Fruit fly (Drosophila melanogaster) whole organism, pupa: Measurements from ENCODE around the gene Cipc.

ENCODE experiments used
- CG10348 ChIP-seq: fragments of 200-800 bp; sonication (Bioruptor generic); IDR thresholded peaks from 2 replicates; pipeline ENCODE4 v1.3.6; 2022; ENCODE audit warnings: missing biosample characterization, missing genetic modification characterization
- CG12605 ChIP-seq: fragments of 200-800 bp; sonication (Bioruptor generic); IDR thresholded peaks from 2 replicates; pipeline ENCODE4 v1.3.6; 2022; ENCODE audit warnings: missing biosample characterization, missing genetic modification characterization
- CG13204 ChIP-seq: fragments of 200-800 bp; sonication (Bioruptor generic); optimal IDR thresholded peaks from 2 replicates; lab custom pipeline; 2018; ENCODE audit warnings: missing biosample characterization, mild to moderate bottlenecking, missing genetic modification characterization, moderate library complexity
- CG14655 ChIP-seq: fragments of 200-800 bp; sonication (Bioruptor generic); optimal IDR thresholded peaks from 3 replicates; lab custom pipeline; 2017; ENCODE audit warnings: mild to moderate bottlenecking, missing biosample characterization, missing genetic modification reagents, missing genetic modification characterization
- CG15710 ChIP-seq: fragments of 200-800 bp; sonication (Bioruptor generic); optimal IDR thresholded peaks from 2 replicates; lab custom pipeline; 2018; ENCODE audit warnings: missing biosample characterization, mild to moderate bottlenecking, missing genetic modification characterization, moderate library complexity
- CG17806 ChIP-seq: fragments of 200-800 bp; sonication (Bioruptor generic); optimal IDR thresholded peaks from 2 replicates; lab custom pipeline; 2018; ENCODE audit warnings: missing biosample characterization, mild to moderate bottlenecking, missing genetic modification characterization, moderate library complexity
- CG32121 ChIP-seq: fragments of 200-800 bp; sonication (Bioruptor generic); IDR thresholded peaks from 2 replicates; pipeline ENCODE4 v1.3.6; 2022; ENCODE audit warnings: missing biosample characterization, missing genetic modification characterization
- CG34367 ChIP-seq: fragments of 200-800 bp; sonication (Bioruptor generic); optimal IDR thresholded peaks from 2 replicates; lab custom pipeline; 2018; ENCODE audit warnings: missing biosample characterization, mild to moderate bottlenecking, missing genetic modification characterization
- CG4496 ChIP-seq: fragments of 200-800 bp; sonication (Bioruptor generic); IDR thresholded peaks from 3 replicates; pipeline ENCODE4 v1.3.6; 2022; ENCODE audit warnings: missing biosample characterization, missing genetic modification characterization
- CG8159 ChIP-seq: fragments of 200-800 bp; sonication (Bioruptor generic); optimal IDR thresholded peaks from 3 replicates; lab custom pipeline; 2018; ENCODE audit warnings: missing biosample characterization, mild to moderate bottlenecking, missing genetic modification characterization, moderate library complexity
- CG8301 ChIP-seq: fragments of 200-800 bp; sonication (Bioruptor generic); optimal IDR thresholded peaks from 2 replicates; lab custom pipeline; 2018; ENCODE audit warnings: missing biosample characterization, mild to moderate bottlenecking, missing genetic modification characterization
- CG9948 ChIP-seq: fragments of 200-800 bp; sonication (Bioruptor generic); optimal IDR thresholded peaks from 2 replicates; lab custom pipeline; 2018; ENCODE audit warnings: missing biosample characterization, mild to moderate bottlenecking, missing genetic modification characterization, moderate library complexity
- D1 ChIP-seq: fragments of 200-800 bp; sonication (Bioruptor generic); optimal IDR thresholded peaks from 2 replicates; lab custom pipeline; 2018; ENCODE audit warnings: missing biosample characterization, mild to moderate bottlenecking, missing genetic modification characterization, moderate library complexity
- EcR ChIP-seq: fragments of 200-800 bp; sonication (Bioruptor generic); optimal IDR thresholded peaks from 3 replicates; lab custom pipeline; 2019; ENCODE audit warnings: missing biosample characterization, missing genetic modification characterization, mild to moderate bottlenecking, moderate library complexity, missing genetic modification reagents
- Ets98B ChIP-seq: fragments of 200-800 bp; sonication (Bioruptor generic); IDR thresholded peaks from 2 replicates; pipeline ENCODE4 v1.3.6; 2022; ENCODE audit warnings: missing biosample characterization, missing genetic modification characterization
- Pif1A ChIP-seq: fragments of 200-800 bp; sonication (Bioruptor generic); optimal IDR thresholded peaks from 3 replicates; lab custom pipeline; 2016; ENCODE audit warnings: missing biosample characterization, missing genetic modification characterization
- Pif1B ChIP-seq: fragments of 200-800 bp; sonication (Bioruptor generic); optimal IDR thresholded peaks from 3 replicates; lab custom pipeline; 2016; ENCODE audit warnings: missing biosample characterization, missing genetic modification characterization
- Snoo ChIP-seq: fragments of 200-800 bp; sonication (Bioruptor generic); optimal IDR thresholded peaks from 3 replicates; lab custom pipeline; 2017; ENCODE audit warnings: missing biosample characterization, mild to moderate bottlenecking, missing genetic modification characterization, inconsistent platforms
- fd96Ca ChIP-seq: fragments of 200-800 bp; sonication (Bioruptor generic); IDR thresholded peaks from 3 replicates; pipeline ENCODE4 v1.3.6; 2022; ENCODE audit warnings: missing biosample characterization, missing genetic modification characterization
- gl ChIP-seq: fragments of 200-800 bp; sonication (Bioruptor generic); optimal IDR thresholded peaks from 2 replicates; lab custom pipeline; 2018; ENCODE audit warnings: missing biosample characterization, mild to moderate bottlenecking, missing genetic modification characterization
- rn ChIP-seq: fragments of 200-800 bp; sonication (Bioruptor generic); IDR thresholded peaks from 2 replicates; pipeline ENCODE4 v1.3.6; 2022; ENCODE audit warnings: missing biosample characterization, missing genetic modification characterization

Cipc gene

DNA sequence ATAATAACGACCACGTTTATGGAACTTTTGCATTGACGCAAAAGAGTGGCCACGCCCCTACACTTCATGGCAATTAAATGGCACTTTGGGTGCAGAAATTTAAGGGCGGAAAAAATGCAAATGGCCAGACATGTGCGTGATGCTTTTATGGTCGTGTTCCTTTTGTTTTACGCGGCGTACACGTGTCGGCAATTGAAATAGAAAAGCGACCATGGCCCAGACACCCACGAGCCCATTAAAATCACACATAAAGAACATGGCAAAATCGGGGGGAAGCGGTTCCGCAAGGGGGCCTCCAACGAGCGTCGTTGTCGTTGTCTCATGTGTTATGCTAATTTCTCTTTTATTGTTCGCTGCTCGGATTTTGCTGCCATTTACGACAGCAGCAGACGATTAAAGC is 1.3 kb upstream of the Cipc start:
- no peak for TF ChIP-seq rn (GFP tag; lab: Robert Waterston, UW)
- no peak for TF ChIP-seq CG8301
- no peak for TF ChIP-seq CG4496

DNA sequence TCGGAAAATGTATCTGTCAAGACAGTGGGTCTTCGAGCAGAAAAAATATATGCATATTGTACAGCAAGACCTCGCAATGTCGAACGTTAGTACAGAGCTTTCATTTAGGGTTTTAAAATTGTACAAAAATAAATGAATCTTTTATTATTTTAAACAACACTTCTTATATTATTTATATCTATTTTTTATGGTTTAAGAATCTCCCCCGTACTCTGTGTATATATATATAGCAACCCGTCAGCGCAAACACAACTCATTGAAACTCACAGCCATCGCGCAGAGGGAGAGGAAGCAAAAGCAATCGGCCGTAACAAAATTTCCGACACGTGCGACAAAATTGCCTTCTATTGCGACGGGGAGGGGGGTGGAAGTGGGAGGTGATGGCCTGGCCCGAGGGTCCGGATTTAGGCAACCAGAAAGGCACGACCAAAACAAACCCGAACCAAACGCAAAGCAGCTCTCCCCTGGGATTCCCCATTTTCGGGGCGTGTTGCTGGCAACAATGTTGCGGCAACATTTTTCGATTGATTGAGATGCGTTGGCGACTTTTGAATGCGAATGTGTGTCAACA is 659 bp upstream of the Cipc start:
- no peak for TF ChIP-seq CG9948
- TF ChIP-seq CG15710 (tag; lab: Kevin White, UChicago): no peak
- peak; percentile 16 for TF ChIP-seq Pif1B (GFP tag; lab: Kevin White, UChicago)
- no peak for TF ChIP-seq Snoo (tag; lab: Kevin White, UChicago)
- peak; percentile 30; the same call in 1 of the 2 replicates for TF ChIP-seq CG12605 (GFP tag; lab: Robert Waterston, UW)
- TF ChIP-seq D1 (tag; lab: Kevin White, UChicago): no peak
- peak; percentile 52 for TF ChIP-seq CG8159 (tag; lab: Kevin White, UChicago)
- TF ChIP-seq fd96Ca (GFP tag; lab: Robert Waterston, UW): peak; percentile 61; the same call in 1 of the 3 replicates
- TF ChIP-seq CG13204: no peak
- TF ChIP-seq CG8301: peak; percentile 40
- peak; percentile 17 for TF ChIP-seq CG17806 (tag; lab: Kevin White, UChicago)
- TF ChIP-seq EcR (GFP tag; lab: Kevin White, UChicago): no peak
- no peak for TF ChIP-seq Pif1A (GFP tag; lab: Kevin White, UChicago)
- peak; percentile 79 for TF ChIP-seq CG4496
- TF ChIP-seq Ets98B (GFP tag; lab: Robert Waterston, UW): peak; percentile 77
- TF ChIP-seq gl (tag; lab: Kevin White, UChicago): no peak
- TF ChIP-seq CG34367 (tag; lab: Kevin White, UChicago): no peak
- peak; percentile 44 for TF ChIP-seq CG14655 (GFP tag; lab: Kevin White, UChicago)
- TF ChIP-seq CG10348 (GFP tag; lab: Robert Waterston, UW): peak; percentile 38; the same call in 1 of the 2 replicates
- peak; percentile 31; the same call in 1 of the 2 replicates for TF ChIP-seq rn (GFP tag; lab: Robert Waterston, UW)
- TF ChIP-seq CG32121 (GFP tag; lab: Robert Waterston, UW): peak; percentile 41; the same call in 1 of the 2 replicates

DNA sequence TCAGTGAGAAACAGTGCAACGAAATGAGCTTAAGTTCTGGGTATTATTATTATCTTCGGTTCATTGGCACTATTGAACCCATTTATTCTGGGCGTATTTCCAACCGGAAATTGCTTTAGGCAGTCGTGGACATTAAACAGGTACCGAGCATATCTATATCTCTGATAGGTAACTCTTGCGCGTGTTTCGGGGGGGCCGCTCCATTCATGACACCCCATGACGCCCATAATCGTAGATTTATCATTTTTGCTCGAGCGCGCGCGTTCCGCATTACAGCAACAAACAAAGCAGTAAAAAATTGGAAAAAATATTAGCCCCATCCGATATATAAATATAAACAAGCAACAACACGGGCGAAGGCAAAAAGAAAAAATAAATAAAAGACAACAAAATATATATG is 1.8 kb downstream of the Cipc start:
- TF ChIP-seq Pif1A (GFP tag; lab: Kevin White, UChicago) (no peak), CG12605 (GFP tag; lab: Robert Waterston, UW) (0 out of 2 replicates have a peak, but pooled peaks have one; percentile 13)

DNA sequence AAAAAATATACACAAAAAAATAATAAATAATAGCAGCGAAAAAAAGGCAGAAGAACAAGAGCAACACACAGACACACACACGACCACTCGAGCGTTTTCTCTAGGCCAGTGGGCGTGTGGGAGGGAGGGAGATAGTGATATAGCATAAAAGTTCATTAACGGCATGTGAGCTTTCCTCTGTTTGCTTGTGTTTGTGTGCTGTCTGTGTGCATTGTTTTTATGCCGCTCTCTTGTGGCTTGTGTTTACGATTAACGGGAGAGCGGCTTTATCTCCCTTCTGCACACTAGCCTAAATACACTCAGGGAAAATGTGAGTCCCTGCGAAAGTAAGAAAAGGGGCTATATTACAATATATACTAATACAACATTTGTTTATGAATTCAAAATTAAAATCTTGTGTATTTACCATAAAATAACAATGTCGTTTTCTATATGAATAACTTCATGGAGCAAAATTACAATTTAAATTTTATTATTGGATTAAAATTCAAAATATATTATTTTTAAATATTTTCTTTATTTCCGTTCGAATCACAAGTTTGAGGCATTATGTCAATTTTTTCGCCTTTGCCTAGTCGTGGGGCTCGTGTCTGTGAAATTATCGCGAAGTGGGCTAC is 10.9 kb downstream of the Cipc start:
- no peak for TF ChIP-seq rn (GFP tag; lab: Robert Waterston, UW)
- peak; percentile 24 for TF ChIP-seq gl (tag; lab: Kevin White, UChicago)
- TF ChIP-seq CG32121 (GFP tag; lab: Robert Waterston, UW): peak; percentile 58
- peak; percentile 57 for TF ChIP-seq Ets98B (GFP tag; lab: Robert Waterston, UW)
- no peak for TF ChIP-seq Pif1A (GFP tag; lab: Kevin White, UChicago)
- no peak for TF ChIP-seq CG17806 (tag; lab: Kevin White, UChicago)
- peak; percentile 2 for TF ChIP-seq CG34367 (tag; lab: Kevin White, UChicago)
- TF ChIP-seq Snoo (tag; lab: Kevin White, UChicago): peak; percentile 49
- peak; percentile 62 for TF ChIP-seq CG12605 (GFP tag; lab: Robert Waterston, UW)
- TF ChIP-seq fd96Ca (GFP tag; lab: Robert Waterston, UW): peak; percentile 62; the same call in 2 of the 3 replicates
- peak; percentile 32 for TF ChIP-seq CG13204
- TF ChIP-seq EcR (GFP tag; lab: Kevin White, UChicago): peak; percentile 57
- peak; percentile 43 for TF ChIP-seq CG14655 (GFP tag; lab: Kevin White, UChicago)
- peak; percentile 77; the same call in 1 of the 3 replicates for TF ChIP-seq CG4496
- no peak for TF ChIP-seq CG10348 (GFP tag; lab: Robert Waterston, UW)
- no peak for TF ChIP-seq CG9948
- no peak for TF ChIP-seq CG8159 (tag; lab: Kevin White, UChicago)
- peak; percentile 46 for TF ChIP-seq CG8301
- TF ChIP-seq Pif1B (GFP tag; lab: Kevin White, UChicago): peak; percentile 43
- no peak for TF ChIP-seq D1 (tag; lab: Kevin White, UChicago)
- TF ChIP-seq CG15710 (tag; lab: Kevin White, UChicago): peak; percentile 26

DNA sequence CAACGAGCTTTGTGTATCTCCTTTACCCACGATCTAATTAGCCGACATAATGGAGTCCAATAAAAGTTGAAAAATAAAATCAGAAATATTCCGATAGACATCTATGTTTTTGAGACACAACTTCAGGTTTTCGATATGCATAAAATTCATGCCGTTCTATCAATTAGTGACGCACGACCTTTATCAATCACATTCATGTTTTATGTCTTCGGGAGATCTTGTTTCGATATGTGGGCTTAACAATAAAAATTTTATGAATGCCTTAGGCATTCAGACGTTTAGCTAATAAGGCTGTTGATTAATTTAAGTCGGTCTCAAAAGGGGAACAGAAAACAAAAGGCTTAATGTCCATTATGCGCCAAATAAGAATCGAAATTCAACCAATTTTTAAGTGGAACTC is 13.3 kb downstream of the Cipc start:
- TF ChIP-seq CG10348 (GFP tag; lab: Robert Waterston, UW): no peak

DNA sequence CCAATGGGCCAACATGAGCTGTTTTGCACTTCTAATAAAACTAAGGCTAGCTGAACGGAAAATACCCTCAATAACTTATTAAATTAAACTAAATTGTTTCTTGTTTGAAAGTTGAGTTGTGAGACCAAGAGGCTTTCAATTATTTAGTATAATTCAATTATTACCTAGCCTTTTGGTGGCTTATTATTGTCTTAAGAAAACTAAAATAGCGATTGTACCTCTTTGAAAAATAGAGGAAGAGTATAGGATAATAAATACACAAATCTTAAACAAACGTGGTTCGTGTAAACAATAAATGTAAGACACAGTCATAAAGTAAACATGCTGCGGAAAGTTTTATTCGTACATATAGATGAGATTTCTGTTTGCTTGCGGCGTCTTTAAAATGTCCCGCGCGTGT is 14.4 kb downstream of the Cipc start:
- no peak for TF ChIP-seq CG8159 (tag; lab: Kevin White, UChicago)
- TF ChIP-seq CG8301: no peak
- no peak for TF ChIP-seq CG17806 (tag; lab: Kevin White, UChicago)
- no peak for TF ChIP-seq Ets98B (GFP tag; lab: Robert Waterston, UW)
- TF ChIP-seq CG13204: no peak
- TF ChIP-seq rn (GFP tag; lab: Robert Waterston, UW): no peak
- TF ChIP-seq CG14655 (GFP tag; lab: Kevin White, UChicago): no peak
